Fruit fly (Drosophila melanogaster): ENCODE results near the gene CG15160.

- TF ChIP-seq CG5204 (GFP tag; optimal IDR thresholded peaks at IDR 0.05) (no peak), CG14711 (tag; optimal IDR thresholded peaks at IDR 0.05) (no peak), cic (GFP tag; optimal IDR thresholded peaks at IDR 0.05) (no peak), Hr96 (GFP tag; optimal IDR thresholded peaks at IDR 0.05) (no peak), Crg-1 (GFP tag; optimal IDR thresholded peaks at IDR 0.05) (no peak), CG12768 (GFP tag; optimal IDR thresholded peaks at IDR 0.05) (no peak), CG33017 (tag; optimal IDR thresholded peaks at IDR 0.05) (no peak), toe (GFP tag; optimal IDR thresholded peaks at IDR 0.05) (no peak), CG7045 (GFP tag; optimal IDR thresholded peaks at IDR 0.05) (no peak), kay (GFP tag; ENCODE audit: borderline replicate concordance) (peak; percentile 22), pad (GFP tag; optimal IDR thresholded peaks at IDR 0.05) (no peak), Mnt (GFP tag; optimal IDR thresholded peaks at IDR 0.05) (no peak)
Observed at dm6 chr2L:18630611-18631221, 40.0 kb downstream of the CG15160 start.

Measured in whole organism, adult.